Worm (Caenorhabditis elegans) whole organism, early embryonic: ENCODE data around the gene E02C12.11.

Experiments used
- B0310.2 ChIP-seq: sonication (generic microtip); optimal IDR thresholded peaks from 2 replicates; lab custom pipeline; 2016; ENCODE audit warnings: mild to moderate bottlenecking, missing genetic modification characterization, missing compliant biosample characterization
- F13C5.2 ChIP-seq: sonication (generic microtip); optimal IDR thresholded peaks from 2 replicates; lab custom pipeline; 2017; ENCODE audit warnings: mild to moderate bottlenecking, missing genetic modification characterization, inconsistent platforms, missing compliant biosample characterization
- aly-1 ChIP-seq: sonication (generic microtip); optimal IDR thresholded peaks from 2 replicates; lab custom pipeline; 2016; ENCODE audit warnings: missing genetic modification characterization, missing compliant biosample characterization
- ama-1 ChIP-seq: fragments of 150-350 bp; optimal IDR thresholded peaks from 2 replicates; lab custom pipeline; 2014
- ceh-13 ChIP-seq: fragments of 200-800 bp; sonication (Bioruptor generic); optimal IDR thresholded peaks from 2 replicates; lab custom pipeline; 2018; ENCODE audit warnings: mild to moderate bottlenecking, missing genetic modification characterization, missing compliant biosample characterization
- ceh-36 ChIP-seq: sonication (generic microtip); optimal IDR thresholded peaks from 2 replicates; lab custom pipeline; 2016; ENCODE audit warnings: missing genetic modification characterization, inconsistent platforms, missing compliant biosample characterization
- ets-7 ChIP-seq: sonication (generic microtip); optimal IDR thresholded peaks from 2 replicates; lab custom pipeline; 2016; ENCODE audit warnings: missing genotype, missing genetic modification characterization, missing compliant biosample characterization
- flt-1 ChIP-seq: fragments of 200-800 bp; sonication (Bioruptor generic); IDR thresholded peaks from 2 replicates; pipeline ENCODE4 v1.3.6; 2022; ENCODE audit warnings: missing genetic modification characterization, missing compliant biosample characterization
- hmbx-1 ChIP-seq: sonication (generic microtip); optimal IDR thresholded peaks from 2 replicates; lab custom pipeline; 2016; ENCODE audit warnings: mild to moderate bottlenecking, missing genetic modification characterization, missing compliant biosample characterization
- hmg-4 ChIP-seq: fragments of 200-800 bp; sonication (Bioruptor generic); optimal IDR thresholded peaks from 2 replicates; lab custom pipeline; 2018; ENCODE audit warnings: mild to moderate bottlenecking, missing genetic modification characterization, missing compliant biosample characterization
- hnd-1 ChIP-seq: sonication (generic microtip); optimal IDR thresholded peaks from 2 replicates; lab custom pipeline; 2016; ENCODE audit warnings: missing genetic modification characterization, missing compliant biosample characterization
- pes-1 ChIP-seq: fragments of 200-800 bp; sonication (Bioruptor generic); IDR thresholded peaks from 2 replicates; pipeline ENCODE4 v1.3.6; 2022; ENCODE audit warnings: missing genetic modification reagents, missing genetic modification characterization, missing compliant biosample characterization
- scrt-1 ChIP-seq: fragments of 200-800 bp; sonication (Bioruptor generic); IDR thresholded peaks from 2 replicates; pipeline ENCODE4 v1.3.6; 2022; ENCODE audit warnings: missing genetic modification characterization, missing compliant biosample characterization
- sea-1 ChIP-seq: fragments of 200-800 bp; sonication (Bioruptor generic); conservative IDR thresholded peaks from 2 replicates; pipeline ENCODE4 v1.3.6; 2022; ENCODE audit warnings: missing genetic modification characterization, missing compliant biosample characterization
- tbx-11 ChIP-seq: fragments of 200-800 bp; sonication (Bioruptor generic); IDR thresholded peaks from 2 replicates; pipeline ENCODE4 v1.3.6; 2022; ENCODE audit warnings: missing genetic modification characterization, missing compliant biosample characterization
- tbx-37 ChIP-seq: fragments of 200-800 bp; sonication (Bioruptor generic); conservative IDR thresholded peaks from 2 replicates; pipeline ENCODE4 v1.3.6; 2022; ENCODE audit warnings: missing genetic modification reagents, missing genetic modification characterization, missing compliant biosample characterization
- tra-4 ChIP-seq: sonication (generic microtip); optimal IDR thresholded peaks from 2 replicates; lab custom pipeline; 2017; ENCODE audit warnings: missing genetic modification characterization, missing compliant biosample characterization

The E02C12.11 gene

ce11 chrV:9343629-9344624 lies 35.8 kb downstream of the E02C12.11 start, which contains the start of gene tos-1:
Gene tos-1 (minus strand): TSS chrV:9344203.
- TF ChIP-seq ama-1 (lab: Kevin White, UChicago) (peak; percentile 99), sea-1 (GFP tag; lab: Robert Waterston, UW) (peak; percentile 62; the same call in 1 of the 2 replicates), hmg-4 (peak; percentile 86), pes-1 (GFP tag; lab: Robert Waterston, UW) (peak; percentile 68), tbx-37 (GFP tag; lab: Robert Waterston, UW) (no peak), aly-1 (tag; lab: Kevin White, UChicago) (peak; percentile 70), hmbx-1 (peak; percentile 66), ceh-13 (GFP tag; lab: Kevin White, UChicago) (peak; percentile 38), ceh-36 (tag; lab: Kevin White, UChicago) (peak; percentile 70), ets-7 (tag; lab: Kevin White, UChicago) (peak; percentile 54), tra-4 (tag; lab: Kevin White, UChicago) (peak; percentile 52), hnd-1 (tag; lab: Kevin White, UChicago) (peak; percentile 57), flt-1 (GFP tag; lab: Robert Waterston, UW) (peak; percentile 64), F13C5.2 (tag; lab: Kevin White, UChicago) (peak; percentile 98), B0310.2 (tag; lab: Kevin White, UChicago) (peak; percentile 62), tbx-11 (GFP tag; lab: Robert Waterston, UW) (peak; percentile 62), scrt-1 (GFP tag; lab: Robert Waterston, UW) (0 out of 2 replicates have a peak, but pooled peaks have one; percentile 45)

ce11 chrV:9342965-9343628 lies 36.6 kb downstream of the E02C12.11 start:
- peak; percentile 56; the same call in 1 of the 2 replicates for TF ChIP-seq pes-1 (GFP tag; lab: Robert Waterston, UW)
- TF ChIP-seq scrt-1 (GFP tag; lab: Robert Waterston, UW): no peak
- peak; percentile 6 for TF ChIP-seq ama-1 (lab: Kevin White, UChicago)
- TF ChIP-seq tbx-11 (GFP tag; lab: Robert Waterston, UW): 0 out of 2 replicates have a peak, but pooled peaks have one; percentile 46
- no peak for TF ChIP-seq tra-4 (tag; lab: Kevin White, UChicago)
- TF ChIP-seq ceh-36 (tag; lab: Kevin White, UChicago): no peak

- peak; percentile 69 for TF ChIP-seq pes-1 (GFP tag; lab: Robert Waterston, UW)
- peak; percentile 62; the same call in 1 of the 2 replicates for TF ChIP-seq sea-1 (GFP tag; lab: Robert Waterston, UW)
- peak; percentile 38; the same call in 1 of the 2 replicates for TF ChIP-seq tbx-11 (GFP tag; lab: Robert Waterston, UW)
- TF ChIP-seq flt-1 (GFP tag; lab: Robert Waterston, UW): peak; percentile 60; the same call in 1 of the 2 replicates
These were observed 37.4 kb downstream of the E02C12.11 start for ce11 chrV:9342282-9342681.

- peak; percentile 40; the same call in 1 of the 2 replicates for TF ChIP-seq scrt-1 (GFP tag; lab: Robert Waterston, UW)
These were observed 37.9 kb downstream of the E02C12.11 start for ce11 chrV:9341814-9342213.

ce11 chrV:9340318-9340717 lies 39.4 kb downstream of the E02C12.11 start:
- TF ChIP-seq sea-1 (GFP tag; lab: Robert Waterston, UW) (no peak), tra-4 (tag; lab: Kevin White, UChicago) (no peak), tbx-11 (GFP tag; lab: Robert Waterston, UW) (no peak), ceh-13 (GFP tag; lab: Kevin White, UChicago) (no peak), flt-1 (GFP tag; lab: Robert Waterston, UW) (no peak), hmbx-1 (no peak), ets-7 (tag; lab: Kevin White, UChicago) (no peak), scrt-1 (GFP tag; lab: Robert Waterston, UW) (no peak)

- TF ChIP-seq F13C5.2 (tag; lab: Kevin White, UChicago): no peak
- no peak for TF ChIP-seq ceh-36 (tag; lab: Kevin White, UChicago)
- 0 out of 2 replicates have a peak, but pooled peaks have one; percentile 12 for TF ChIP-seq sea-1 (GFP tag; lab: Robert Waterston, UW)
- TF ChIP-seq ets-7 (tag; lab: Kevin White, UChicago): no peak
These were observed 41.3 kb downstream of the E02C12.11 start for ce11 chrV:9338452-9338851.

- TF ChIP-seq B0310.2 (tag; lab: Kevin White, UChicago) (no peak), hnd-1 (tag; lab: Kevin White, UChicago) (no peak), hmg-4 (no peak)
These were observed 43.2 kb downstream of the E02C12.11 start, which contains the start of gene coq-6 for ce11 chrV:9336462-9336861. Gene coq-6 (plus strand): TSS chrV:9336762.
